ENCODE assay signal across 1 fruit fly cellular context in genomic region chr3R:26714109-26714576, dm6.
A peak's percentile ranks its signal among the peaks of the same experiment; 100 is the strongest.
TF ChIP-seq lines count a peak whose summit lies in the region.

TSS of gene amon (minus strand) at chr3R:26714159.

TF ChIP-seq in whole organism, embryonic, 481 proteins besides CTCF, POLR2A, EP300 and RAD21 (continued from another document and continues in another):
- TF ChIP-seq gcm2 (GFP tag; optimal IDR thresholded peaks at IDR 0.05; lab: Kevin White, UChicago) (peak; percentile 96), CG14014 (GFP tag; IDR thresholded peaks at IDR 0.05; lab: Robert Waterston, UW) (peak; percentile 99), br (optimal IDR thresholded peaks at IDR 0.05; lab: Kevin White, UChicago) (no peak), fd3F (GFP tag; optimal IDR thresholded peaks at IDR 0.05; lab: Kevin White, UChicago) (peak; percentile 99), so (GFP tag; IDR thresholded peaks at IDR 0.05; lab: Robert Waterston, UW) (peak; percentile 98), YL-1 (GFP tag; optimal IDR thresholded peaks at IDR 0.05; lab: Kevin White, UChicago) (peak; percentile 90), tio (GFP tag; optimal IDR thresholded peaks at IDR 0.05; lab: Kevin White, UChicago) (peak; percentile 95), Fer1 (GFP tag; optimal IDR thresholded peaks at IDR 0.05; lab: Kevin White, UChicago) (peak; percentile 100), H2.0 (GFP tag; IDR thresholded peaks at IDR 0.05; lab: Robert Waterston, UW) (peak; percentile 98), CG11696 (GFP tag; IDR thresholded peaks at IDR 0.05; lab: Robert Waterston, UW) (peak; percentile 92), CG8388 (GFP tag; optimal IDR thresholded peaks at IDR 0.05; lab: Kevin White, UChicago) (peak; percentile 91), CG2202 (tag; optimal IDR thresholded peaks at IDR 0.05; lab: Kevin White, UChicago) (peak; percentile 61), CkIIα-i1 (GFP tag; IDR thresholded peaks at IDR 0.05; lab: Robert Waterston, UW) (peak; percentile 97), eyg (GFP tag; optimal IDR thresholded peaks at IDR 0.05; lab: Kevin White, UChicago) (peak; percentile 99), da (GFP tag; optimal IDR thresholded peaks at IDR 0.05; lab: Kevin White, UChicago) (peak; percentile 97), Gsc (GFP tag; IDR thresholded peaks at IDR 0.05; lab: Robert Waterston, UW) (peak; percentile 94), CG4617 (GFP tag; optimal IDR thresholded peaks at IDR 0.05; lab: Kevin White, UChicago; ENCODE audit: borderline replicate concordance) (peak; percentile 95), CoRest (tag; optimal IDR thresholded peaks at IDR 0.05; lab: Kevin White, UChicago) (peak; percentile 97), BEAF-32 (GFP tag; optimal IDR thresholded peaks at IDR 0.05; lab: Kevin White, UChicago) (peak; percentile 36), CG18011 (GFP tag; optimal IDR thresholded peaks at IDR 0.05; lab: Kevin White, UChicago) (peak; percentile 91), Optix (GFP tag; IDR thresholded peaks at IDR 0.05; lab: Robert Waterston, UW) (peak; percentile 98), Fer2 (tag; optimal IDR thresholded peaks at IDR 0.05; lab: Kevin White, UChicago) (peak; percentile 98), CG11456 (GFP tag; IDR thresholded peaks at IDR 0.05; lab: Robert Waterston, UW) (peak; percentile 99), CG6689 (GFP tag; IDR thresholded peaks at IDR 0.05; lab: Robert Waterston, UW) (peak; percentile 97), HLHmδ (GFP tag; optimal IDR thresholded peaks at IDR 0.05; lab: Kevin White, UChicago) (no peak), kni (GFP tag; optimal IDR thresholded peaks at IDR 0.05; lab: Kevin White, UChicago) (peak; percentile 78), CG12744 (GFP tag; optimal IDR thresholded peaks at IDR 0.05; lab: Kevin White, UChicago) (peak; percentile 98), Opbp (GFP tag; IDR thresholded peaks at IDR 0.05; lab: Robert Waterston, UW; ENCODE audit: partially characterized antibody) (no peak), yki (optimal IDR thresholded peaks at IDR 0.05; lab: Kevin White, UChicago) (no peak), CG11504 (tag; optimal IDR thresholded peaks at IDR 0.05; lab: Kevin White, UChicago) (peak; percentile 97), CG14667 (GFP tag; IDR thresholded peaks at IDR 0.05; lab: Robert Waterston, UW) (peak; percentile 98), Lhr (GFP tag; optimal IDR thresholded peaks at IDR 0.05; lab: Kevin White, UChicago) (peak; percentile 73), CG2120 (GFP tag; optimal IDR thresholded peaks at IDR 0.05; lab: Kevin White, UChicago) (peak; percentile 100), Usf (GFP tag; optimal IDR thresholded peaks at IDR 0.05; lab: Kevin White, UChicago) (peak; percentile 86), Bteb2 (GFP tag; optimal IDR thresholded peaks at IDR 0.05; lab: Kevin White, UChicago) (peak; percentile 98), disco-r (GFP tag; optimal IDR thresholded peaks at IDR 0.05; lab: Kevin White, UChicago) (peak; percentile 97), caup (GFP tag; optimal IDR thresholded peaks at IDR 0.05; lab: Kevin White, UChicago; ENCODE audit: severe bottlenecking) (peak; percentile 100), gem (tag; optimal IDR thresholded peaks at IDR 0.05; lab: Kevin White, UChicago) (peak; percentile 98), CG34224 (GFP tag; IDR thresholded peaks at IDR 0.05; lab: Robert Waterston, UW; ENCODE audit: partially characterized antibody) (no peak), E2f1 (GFP tag; IDR thresholded peaks at IDR 0.05; lab: Robert Waterston, UW) (peak; percentile 98), CG16815 (GFP tag; optimal IDR thresholded peaks at IDR 0.05; lab: Kevin White, UChicago) (peak; percentile 95), CG8478 (optimal IDR thresholded peaks at IDR 0.05; lab: Kevin White, UChicago) (no peak), CG31441 (GFP tag; IDR thresholded peaks at IDR 0.05; lab: Robert Waterston, UW) (peak; percentile 97), CG15011 (GFP tag; optimal IDR thresholded peaks at IDR 0.05; lab: Kevin White, UChicago) (peak; percentile 98), CG3281 (GFP tag; optimal IDR thresholded peaks at IDR 0.05; lab: Kevin White, UChicago) (peak; percentile 99), CG18764 (GFP tag; optimal IDR thresholded peaks at IDR 0.05; lab: Kevin White, UChicago) (peak; percentile 95), Myb (GFP tag; optimal IDR thresholded peaks at IDR 0.05; lab: Kevin White, UChicago) (peak; percentile 94), Hr51 (GFP tag; optimal IDR thresholded peaks at IDR 0.05; lab: Kevin White, UChicago) (peak; percentile 98), CG11723 (GFP tag; optimal IDR thresholded peaks at IDR 0.05; lab: Kevin White, UChicago) (peak; percentile 96), ato (GFP tag; IDR thresholded peaks at IDR 0.05; lab: Robert Waterston, UW; ENCODE audit: partially characterized antibody) (no peak), CG4730 (GFP tag; IDR thresholded peaks at IDR 0.05; lab: Robert Waterston, UW) (peak; percentile 98), dmrt11E (tag; optimal IDR thresholded peaks at IDR 0.05; lab: Kevin White, UChicago) (no peak), row (GFP tag; IDR thresholded peaks at IDR 0.05; lab: Robert Waterston, UW) (peak; percentile 99), Bgb (GFP tag; IDR thresholded peaks at IDR 0.05; lab: Robert Waterston, UW; ENCODE audit: partially characterized antibody) (peak; percentile 31; the same call in 1 of the 2 replicates), lmd (GFP tag; IDR thresholded peaks at IDR 0.05; lab: Robert Waterston, UW) (peak; percentile 99), CG4854 (GFP tag; optimal IDR thresholded peaks at IDR 0.05; lab: Kevin White, UChicago) (peak; percentile 97), ap (GFP tag; IDR thresholded peaks at IDR 0.05; lab: Robert Waterston, UW) (peak; percentile 97), nerfin-1 (tag; optimal IDR thresholded peaks at IDR 0.05; lab: Kevin White, UChicago) (peak; percentile 92), fru (optimal IDR thresholded peaks at IDR 0.05; lab: Kevin White, UChicago) (no peak), schlank (tag; optimal IDR thresholded peaks at IDR 0.05; lab: Kevin White, UChicago) (peak; percentile 99), Hr3 (GFP tag; optimal IDR thresholded peaks at IDR 0.05; lab: Kevin White, UChicago) (peak; percentile 97), CG10267 (tag; optimal IDR thresholded peaks at IDR 0.05; lab: Kevin White, UChicago) (peak; percentile 87), CG2712 (tag; optimal IDR thresholded peaks at IDR 0.05; lab: Kevin White, UChicago) (peak; percentile 95), az2 (GFP tag; optimal IDR thresholded peaks at IDR 0.05; lab: Kevin White, UChicago) (peak; percentile 98), shn (GFP tag; optimal IDR thresholded peaks at IDR 0.05; lab: Kevin White, UChicago) (peak; percentile 98), pb (GFP tag; optimal IDR thresholded peaks at IDR 0.05; lab: Kevin White, UChicago) (peak; percentile 98), nau (GFP tag; optimal IDR thresholded peaks at IDR 0.05; lab: Kevin White, UChicago) (peak; percentile 98), CG6854 (GFP tag; optimal IDR thresholded peaks at IDR 0.05; lab: Kevin White, UChicago) (peak; percentile 99), CG8281 (tag; optimal IDR thresholded peaks at IDR 0.05; lab: Kevin White, UChicago) (peak; percentile 90), unc-4 (GFP tag; IDR thresholded peaks at IDR 0.05; lab: Robert Waterston, UW; ENCODE audit: partially characterized antibody) (no peak), Adf1 (GFP tag; IDR thresholded peaks at IDR 0.05; lab: Robert Waterston, UW) (peak; percentile 92), D19A (tag; optimal IDR thresholded peaks at IDR 0.05; lab: Kevin White, UChicago) (peak; percentile 90), ftz-f1 (GFP tag; optimal IDR thresholded peaks at IDR 0.05; lab: Kevin White, UChicago) (peak; percentile 92), bab2 (GFP tag; optimal IDR thresholded peaks at IDR 0.05; lab: Kevin White, UChicago) (peak; percentile 99), CG2678 (tag; optimal IDR thresholded peaks at IDR 0.05; lab: Kevin White, UChicago) (peak; percentile 99), tx (GFP tag; optimal IDR thresholded peaks at IDR 0.05; lab: Kevin White, UChicago) (peak; percentile 99), CG13424 (tag; optimal IDR thresholded peaks at IDR 0.05; lab: Kevin White, UChicago) (peak; percentile 98), CG4820 (GFP tag; optimal IDR thresholded peaks at IDR 0.05; lab: Kevin White, UChicago) (peak; percentile 96), tup (GFP tag; optimal IDR thresholded peaks at IDR 0.05; lab: Kevin White, UChicago) (peak; percentile 98), pita (GFP tag; optimal IDR thresholded peaks at IDR 0.05; lab: Kevin White, UChicago) (no peak), cg (GFP tag; optimal IDR thresholded peaks at IDR 0.05; lab: Kevin White, UChicago) (no peak), CG10209 (GFP tag; optimal IDR thresholded peaks at IDR 0.05; lab: Kevin White, UChicago) (peak; percentile 98), CG8089 (GFP tag; optimal IDR thresholded peaks at IDR 0.05; lab: Kevin White, UChicago) (peak; percentile 95), wor (GFP tag; IDR thresholded peaks at IDR 0.05; lab: Robert Waterston, UW) (peak; percentile 94), Ptx1 (GFP tag; IDR thresholded peaks at IDR 0.05; lab: Robert Waterston, UW) (peak; percentile 99), abd-A (tag; optimal IDR thresholded peaks at IDR 0.05; lab: Kevin White, UChicago) (peak; percentile 90), ranshi (GFP tag; IDR thresholded peaks at IDR 0.05; lab: Robert Waterston, UW) (peak; percentile 99), Bdp1 (GFP tag; optimal IDR thresholded peaks at IDR 0.05; lab: Kevin White, UChicago) (peak; percentile 93), zf30C (GFP tag; optimal IDR thresholded peaks at IDR 0.05; lab: Kevin White, UChicago) (peak; percentile 33), CG11398 (GFP tag; optimal IDR thresholded peaks at IDR 0.05; lab: Kevin White, UChicago) (peak; percentile 97), CG33557 (GFP tag; optimal IDR thresholded peaks at IDR 0.05; lab: Kevin White, UChicago) (no peak), E2f2 (GFP tag; IDR thresholded peaks at IDR 0.05; lab: Robert Waterston, UW) (peak; percentile 84), CG31224 (GFP tag; IDR thresholded peaks at IDR 0.05; lab: Robert Waterston, UW) (peak; percentile 97), CG12236 (GFP tag; optimal IDR thresholded peaks at IDR 0.05; lab: Kevin White, UChicago) (peak; percentile 84), dimm (GFP tag; IDR thresholded peaks at IDR 0.05; lab: Robert Waterston, UW) (peak; percentile 94), NfI (GFP tag; optimal IDR thresholded peaks at IDR 0.05; lab: Kevin White, UChicago) (peak; percentile 99), HmgZ (tag; optimal IDR thresholded peaks at IDR 0.05; lab: Kevin White, UChicago) (peak; percentile 99), CG15514 (GFP tag; optimal IDR thresholded peaks at IDR 0.05; lab: Kevin White, UChicago) (peak; percentile 96), Dref (GFP tag; IDR thresholded peaks at IDR 0.05; lab: Robert Waterston, UW) (peak; percentile 55), bsh (GFP tag; optimal IDR thresholded peaks at IDR 0.05; lab: Kevin White, UChicago) (peak in 1 of 2 experiments; percentile 92), CG12299 (tag; optimal IDR thresholded peaks at IDR 0.05; lab: Kevin White, UChicago) (peak; percentile 98), CG43689 (GFP tag; IDR thresholded peaks at IDR 0.05; lab: Robert Waterston, UW) (peak; percentile 97), Scr (GFP tag; IDR thresholded peaks at IDR 0.05; lab: Robert Waterston, UW; ENCODE audit: partially characterized antibody) (no peak), CG18619 (GFP tag; optimal IDR thresholded peaks at IDR 0.05; lab: Kevin White, UChicago) (peak; percentile 99), Awh (GFP tag; IDR thresholded peaks at IDR 0.05; lab: Robert Waterston, UW) (peak; percentile 98), z (GFP tag; IDR thresholded peaks at IDR 0.05; lab: Robert Waterston, UW) (peak; percentile 74), HmgD (GFP tag; optimal IDR thresholded peaks at IDR 0.05; lab: Kevin White, UChicago) (peak; percentile 97), slp2 (GFP tag; optimal IDR thresholded peaks at IDR 0.05; lab: Kevin White, UChicago) (peak; percentile 98), CG2889 (GFP tag; IDR thresholded peaks at IDR 0.05; lab: Robert Waterston, UW) (peak; percentile 98), CG3726 (GFP tag; IDR thresholded peaks at IDR 0.05; lab: Robert Waterston, UW) (peak; percentile 97), CG5180 (GFP tag; optimal IDR thresholded peaks at IDR 0.05; lab: Kevin White, UChicago) (peak; percentile 92), Dad (GFP tag; optimal IDR thresholded peaks at IDR 0.05; lab: Kevin White, UChicago) (peak; percentile 98), tap (tag; optimal IDR thresholded peaks at IDR 0.05; lab: Kevin White, UChicago) (peak; percentile 97), ro (GFP tag; IDR thresholded peaks at IDR 0.05; lab: Robert Waterston, UW) (peak; percentile 96), CG2875 (GFP tag; optimal IDR thresholded peaks at IDR 0.05; lab: Kevin White, UChicago) (peak; percentile 93), CG12219 (GFP tag; optimal IDR thresholded peaks at IDR 0.05; lab: Kevin White, UChicago) (peak; percentile 98), dysf (GFP tag; IDR thresholded peaks at IDR 0.05; lab: Robert Waterston, UW) (peak; percentile 99), dati (GFP tag; IDR thresholded peaks at IDR 0.05; lab: Robert Waterston, UW) (peak; percentile 95), cwo (GFP tag; optimal IDR thresholded peaks at IDR 0.05; lab: Kevin White, UChicago) (peak; percentile 98), bowl (GFP tag; IDR thresholded peaks at IDR 0.05; lab: Robert Waterston, UW) (peak; percentile 96), CHES-1-like (GFP tag; optimal IDR thresholded peaks at IDR 0.05; lab: Kevin White, UChicago) (peak; percentile 99), Eip74EF (GFP tag; optimal IDR thresholded peaks at IDR 0.05; lab: Kevin White, UChicago) (peak in 1 of 2 experiments; percentile 95), lab (GFP tag; optimal IDR thresholded peaks at IDR 0.05; lab: Kevin White, UChicago) (peak; percentile 100), unpg (GFP tag; optimal IDR thresholded peaks at IDR 0.05; lab: Kevin White, UChicago) (peak; percentile 98), CG6683 (GFP tag; optimal IDR thresholded peaks at IDR 0.05; lab: Kevin White, UChicago) (peak; percentile 99), CG16779 (GFP tag; IDR thresholded peaks at IDR 0.05; lab: Robert Waterston, UW) (peak; percentile 98), Lpt (GFP tag; optimal IDR thresholded peaks at IDR 0.05; lab: Kevin White, UChicago) (no peak), CG2199 (GFP tag; IDR thresholded peaks at IDR 0.05; lab: Robert Waterston, UW) (peak; percentile 98), Chrac-16 (GFP tag; optimal IDR thresholded peaks at IDR 0.05; lab: Kevin White, UChicago) (peak; percentile 97), tll (GFP tag; optimal IDR thresholded peaks at IDR 0.05; lab: Kevin White, UChicago) (no peak), CG6272 (GFP tag; IDR thresholded peaks at IDR 0.05; lab: Robert Waterston, UW) (peak; percentile 98), Fer3 (tag; optimal IDR thresholded peaks at IDR 0.05; lab: Kevin White, UChicago) (peak; percentile 98)
